Worm (Caenorhabditis elegans) whole organism, young adult: ENCODE results near the gene nspc-20.

ENCODE experiments used
- D2030.7 ChIP-seq: fragments of 200-800 bp; sonication (Bioruptor generic); IDR thresholded peaks from 2 replicates; pipeline ENCODE4 v1.3.6; 2022; ENCODE audit warnings: missing genetic modification reagents, missing genetic modification characterization, missing compliant biosample characterization
- F22D6.2 ChIP-seq: sonication (generic microtip); optimal IDR thresholded peaks from 2 replicates; lab custom pipeline; 2016; ENCODE audit warnings: mild to moderate bottlenecking, missing genetic modification characterization, missing compliant biosample characterization
- F33H1.4 ChIP-seq: fragments of 200-800 bp; sonication (Bioruptor generic); IDR thresholded peaks from 2 replicates; pipeline ENCODE4 v1.3.6; 2022; ENCODE audit warnings: missing genetic modification reagents, missing genetic modification characterization, missing compliant biosample characterization
- F37B4.10 ChIP-seq: fragments of 200-800 bp; sonication (Bioruptor generic); IDR thresholded peaks from 2 replicates; pipeline ENCODE4 v1.3.6; 2022; ENCODE audit warnings: missing genetic modification characterization, missing compliant biosample characterization
- F49E8.2 ChIP-seq: sonication (generic microtip); optimal IDR thresholded peaks from 3 replicates; lab custom pipeline; 2017; ENCODE audit warnings: missing genetic modification characterization, mild to moderate bottlenecking, missing compliant biosample characterization, antibody characterized with exemption, moderate library complexity; ENCODE audit not compliant: insufficient read depth
- F55B11.4 ChIP-seq: sonication (generic microtip); optimal IDR thresholded peaks from 2 replicates; lab custom pipeline; 2016; ENCODE audit warnings: missing compliant biosample characterization, missing genetic modification characterization, borderline replicate concordance; ENCODE audit not compliant: insufficient read depth
- F57A8.1 ChIP-seq: fragments of 200-800 bp; sonication (Bioruptor generic); optimal IDR thresholded peaks from 2 replicates; lab custom pipeline; 2018; ENCODE audit warnings: mild to moderate bottlenecking, missing genetic modification characterization, moderate library complexity, missing compliant biosample characterization
- T26A5.8 ChIP-seq: sonication (generic microtip); optimal IDR thresholded peaks from 2 replicates; lab custom pipeline; 2016; ENCODE audit warnings: missing genetic modification characterization, missing compliant biosample characterization
- Y53F4B.3 ChIP-seq: fragments of 200-800 bp; sonication (Bioruptor generic); IDR thresholded peaks from 2 replicates; pipeline ENCODE4 v1.3.6; 2022; ENCODE audit warnings: missing genetic modification reagents, missing genetic modification characterization, missing compliant biosample characterization
- ZK185.1 ChIP-seq: sonication (generic microtip); optimal IDR thresholded peaks from 2 replicates; lab custom pipeline; 2016; ENCODE audit warnings: mild to moderate bottlenecking, missing genetic modification characterization, missing compliant biosample characterization; ENCODE audit not compliant: poor library complexity, severe bottlenecking
- ama-1 ChIP-seq, 3 experiments: fragments of 150-350 bp in 1 of 3; sonication (generic microtip) in 2 of 3; optimal IDR thresholded peaks; 2 replicates each; lab custom pipeline; 2014 to 2018; ENCODE audit warnings: missing biosample characterization in 2 of 3, missing genetic modification characterization in 2 of 3, missing genetic modification reagents in 2 of 3
- aptf-3 ChIP-seq: fragments of 200-800 bp; sonication (Bioruptor generic); IDR thresholded peaks from 2 replicates; pipeline ENCODE4 v1.3.6; 2022; ENCODE audit warnings: missing genetic modification characterization, missing compliant biosample characterization
- attf-5 ChIP-seq: fragments of 200-800 bp; sonication (Bioruptor generic); optimal IDR thresholded peaks from 2 replicates; lab custom pipeline; 2018; ENCODE audit warnings: mild to moderate bottlenecking, missing genetic modification characterization, missing compliant biosample characterization
- attf-6 ChIP-seq: fragments of 200-800 bp; sonication (Bioruptor generic); IDR thresholded peaks from 2 replicates; pipeline ENCODE4 v1.3.6; 2022; ENCODE audit warnings: missing genetic modification reagents, missing genetic modification characterization, missing compliant biosample characterization
- bed-1 ChIP-seq: fragments of 200-800 bp; sonication (Bioruptor generic); IDR thresholded peaks from 2 replicates; pipeline ENCODE4 v1.3.6; 2022; ENCODE audit warnings: missing genetic modification reagents, missing genetic modification characterization, missing compliant biosample characterization
- bed-2 ChIP-seq: fragments of 200-800 bp; sonication (Bioruptor generic); IDR thresholded peaks from 2 replicates; pipeline ENCODE4 v1.3.6; 2022; ENCODE audit warnings: missing genetic modification reagents, missing genetic modification characterization, missing compliant biosample characterization
- cebp-2 ChIP-seq: fragments of 200-800 bp; sonication (Bioruptor generic); IDR thresholded peaks from 2 replicates; pipeline ENCODE4 v1.3.6; 2022; ENCODE audit warnings: missing genetic modification characterization, missing compliant biosample characterization
- ceh-27 ChIP-seq: fragments of 200-800 bp; sonication (Bioruptor generic); optimal IDR thresholded peaks from 2 replicates; lab custom pipeline; 2018; ENCODE audit warnings: mild to moderate bottlenecking, missing genetic modification characterization, moderate library complexity, missing compliant biosample characterization
- ceh-91 ChIP-seq: fragments of 200-800 bp; sonication (Bioruptor generic); IDR thresholded peaks from 2 replicates; pipeline ENCODE4 v1.3.6; 2022; ENCODE audit warnings: missing genetic modification reagents, missing genetic modification characterization, missing compliant biosample characterization
- dpl-1 ChIP-seq: fragments of 150-350 bp; optimal IDR thresholded peaks from 2 replicates; lab custom pipeline; 2014; ENCODE audit warnings: missing biosample characterization, missing genetic modification reagents, missing genetic modification characterization
- efl-1 ChIP-seq: fragments of 150-350 bp; optimal IDR thresholded peaks from 2 replicates; lab custom pipeline; 2014; ENCODE audit warnings: missing biosample characterization, missing genetic modification reagents, missing genetic modification characterization
- egl-18 ChIP-seq: fragments of 200-800 bp; sonication (Bioruptor generic); IDR thresholded peaks from 2 replicates; pipeline ENCODE4 v1.3.6; 2022; ENCODE audit warnings: missing genetic modification reagents, missing genetic modification characterization, missing compliant biosample characterization
- ekl-4 ChIP-seq: fragments of 200-800 bp; sonication (Bioruptor generic); IDR thresholded peaks from 2 replicates; pipeline ENCODE4 v1.3.6; 2022; ENCODE audit warnings: missing genetic modification reagents, missing genetic modification characterization, missing compliant biosample characterization
- fkh-3 ChIP-seq: sonication (generic microtip); optimal IDR thresholded peaks from 2 replicates; lab custom pipeline; 2016; ENCODE audit warnings: mild to moderate bottlenecking, missing genetic modification characterization, missing compliant biosample characterization
- him-1 ChIP-seq: sonication (generic microtip); optimal IDR thresholded peaks from 2 replicates; lab custom pipeline; 2016; ENCODE audit warnings: missing genotype, missing genetic modification reagents, missing genetic modification characterization, missing compliant biosample characterization
- hlh-12 ChIP-seq: sonication (generic microtip); optimal IDR thresholded peaks from 2 replicates; lab custom pipeline; 2016; ENCODE audit warnings: missing genetic modification characterization, missing compliant biosample characterization
- hlh-26 ChIP-seq: fragments of 200-800 bp; sonication (Bioruptor generic); conservative IDR thresholded peaks from 2 replicates; pipeline ENCODE4 v1.3.6; 2022; ENCODE audit warnings: missing genetic modification reagents, missing genetic modification characterization, missing compliant biosample characterization
- lin-35 ChIP-seq, 3 experiments: fragments of 150-350 bp in 2 of 3; sonication (generic microtip) in 1 of 3; optimal IDR thresholded peaks; 2 replicates each; lab custom pipeline; 2014 to 2018; ENCODE audit warnings: missing biosample characterization in 3 of 3, missing genetic modification characterization in 3 of 3, missing genetic modification reagents in 3 of 3
- lir-1 ChIP-seq: fragments of 200-800 bp; sonication (Bioruptor generic); conservative IDR thresholded peaks from 2 replicates; pipeline ENCODE4 v1.3.6; 2022; ENCODE audit warnings: missing genetic modification reagents, missing genetic modification characterization, missing compliant biosample characterization
- lsy-27 ChIP-seq: sonication (generic microtip); optimal IDR thresholded peaks from 2 replicates; lab custom pipeline; 2017; ENCODE audit warnings: missing genetic modification characterization, mild to moderate bottlenecking, missing compliant biosample characterization, antibody characterized with exemption, missing genotype, borderline replicate concordance; ENCODE audit not compliant: insufficient read depth
- madf-8 ChIP-seq: fragments of 200-800 bp; sonication (Bioruptor generic); conservative IDR thresholded peaks from 2 replicates; pipeline ENCODE4 v1.3.6; 2022; ENCODE audit warnings: missing genetic modification reagents, missing genetic modification characterization, missing compliant biosample characterization
- mcd-1 ChIP-seq: fragments of 200-800 bp; sonication (Bioruptor generic); IDR thresholded peaks from 2 replicates; pipeline ENCODE4 v1.3.6; 2022; ENCODE audit warnings: missing genetic modification reagents, missing genetic modification characterization, missing compliant biosample characterization
- nfya-1 ChIP-seq: sonication (generic microtip); optimal IDR thresholded peaks from 2 replicates; lab custom pipeline; 2017; ENCODE audit warnings: antibody characterized with exemption, missing compliant biosample characterization, missing genetic modification characterization, borderline replicate concordance; ENCODE audit not compliant: insufficient read depth
- nhr-90 ChIP-seq: sonication (generic microtip); optimal IDR thresholded peaks from 2 replicates; lab custom pipeline; 2016; ENCODE audit warnings: missing genotype, mild to moderate bottlenecking, missing genetic modification characterization, missing compliant biosample characterization
- pbrm-1 ChIP-seq: fragments of 200-800 bp; sonication (Bioruptor generic); IDR thresholded peaks from 2 replicates; pipeline ENCODE4 v1.3.6; 2022; ENCODE audit warnings: missing genetic modification reagents, missing genetic modification characterization, missing compliant biosample characterization
- repo-1 ChIP-seq: sonication (generic microtip); optimal IDR thresholded peaks from 2 replicates; lab custom pipeline; 2017; ENCODE audit warnings: mild to moderate bottlenecking, missing genetic modification characterization, missing compliant biosample characterization
- rpc-1 ChIP-seq, 2 experiments: fragments of 150-350 bp in 1 of 2; sonication (generic microtip) in 1 of 2; optimal IDR thresholded peaks; 2 replicates each; lab custom pipeline; 2014 to 2018; ENCODE audit warnings: missing biosample characterization in 1 of 2, missing genetic modification characterization in 1 of 2, missing genetic modification reagents in 1 of 2, missing genotype in 1 of 2
- tlf-1 ChIP-seq: fragments of 200-800 bp; sonication (Bioruptor generic); optimal IDR thresholded peaks from 2 replicates; lab custom pipeline; 2018; ENCODE audit warnings: mild to moderate bottlenecking, missing genetic modification characterization, missing compliant biosample characterization
- unc-130 ChIP-seq: sonication (generic microtip); optimal IDR thresholded peaks from 2 replicates; lab custom pipeline; 2016; ENCODE audit warnings: missing genetic modification reagents, missing genetic modification characterization, missing compliant biosample characterization
- zfh-2 ChIP-seq: fragments of 200-800 bp; sonication (Bioruptor generic); conservative IDR thresholded peaks from 2 replicates; pipeline ENCODE4 v1.3.6; 2022; ENCODE audit warnings: missing genetic modification reagents, missing genetic modification characterization, missing compliant biosample characterization

nspc-20 gene

DNA sequence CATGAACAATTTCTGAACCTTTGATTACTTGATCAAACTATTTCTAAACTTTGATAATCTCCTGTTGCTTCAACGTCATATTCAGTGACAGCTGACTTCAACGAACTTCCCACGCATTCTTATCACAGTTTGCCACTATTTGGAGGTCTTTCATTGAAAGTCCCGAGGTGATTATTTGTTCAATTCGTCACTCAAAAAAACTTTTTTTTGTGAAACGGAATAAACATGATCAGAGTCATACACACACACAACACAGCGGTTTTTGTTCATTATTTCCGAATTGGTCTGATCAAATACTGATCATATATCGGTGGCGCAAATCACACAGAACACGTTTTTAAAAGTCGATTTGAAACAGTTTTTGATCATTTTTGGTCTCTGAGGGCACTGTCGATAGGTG is 26.4 kb upstream of the nspc-20 start:
- TF ChIP-seq repo-1 (tag; lab: Kevin White, UChicago) (no peak), lin-35 (GFP tag; optimal IDR thresholded peaks at IDR 0.05; lab: Kevin White, UChicago) (no peak), ama-1 (optimal IDR thresholded peaks at IDR 0.05; lab: Kevin White, UChicago) (no peak), ama-1 (GFP tag; optimal IDR thresholded peaks at IDR 0.05; lab: Kevin White, UChicago) (no peak), lir-1 (GFP tag; lab: Robert Waterston, UW) (no peak), pbrm-1 (no peak), F22D6.2 (tag; lab: Kevin White, UChicago) (no peak), F55B11.4 (tag; lab: Kevin White, UChicago) (no peak), F49E8.2 (tag; lab: Kevin White, UChicago) (no peak), F57A8.1 (GFP tag; lab: Kevin White, UChicago) (no peak), aptf-3 (GFP tag; lab: Robert Waterston, UW) (no peak), nhr-90 (tag; lab: Kevin White, UChicago) (no peak), Y53F4B.3 (GFP tag; lab: Robert Waterston, UW) (no peak), ekl-4 (no peak), attf-6 (GFP tag; lab: Robert Waterston, UW) (no peak)

DNA sequence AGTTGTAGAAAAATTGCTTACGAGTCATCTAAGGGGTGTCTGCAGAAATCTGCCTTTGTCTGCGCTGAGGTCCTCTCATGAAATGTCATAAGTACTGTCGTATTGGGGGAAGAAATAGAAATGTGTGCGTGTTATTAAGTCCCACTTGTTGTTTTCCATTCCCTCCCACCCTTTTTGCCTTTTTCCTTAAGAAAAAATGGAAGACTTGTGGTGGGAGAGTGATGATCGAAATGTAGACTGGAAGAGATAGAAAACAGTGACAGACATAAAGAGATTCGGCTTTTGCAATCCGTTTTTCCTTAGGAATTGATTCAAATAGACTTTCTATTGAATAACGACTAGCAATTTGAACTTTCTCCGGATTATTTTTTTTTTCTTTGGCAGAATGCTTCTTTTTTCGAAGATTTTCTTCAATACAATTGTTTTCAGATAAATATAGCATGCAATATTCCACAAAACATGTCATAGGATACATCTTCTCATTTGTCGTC is 19.7 kb upstream of the nspc-20 start, which contains the start of gene ram-5:
Gene ram-5, plus strand, starts transcription at position 441 of the 491 bp plus-strand sequence.
- TF ChIP-seq Y53F4B.3 (GFP tag; lab: Robert Waterston, UW) (no peak), ceh-27 (GFP tag; lab: Kevin White, UChicago) (peak; percentile 16)
- TF ChIP-seq, all 124 proteins: peak for 1

DNA sequence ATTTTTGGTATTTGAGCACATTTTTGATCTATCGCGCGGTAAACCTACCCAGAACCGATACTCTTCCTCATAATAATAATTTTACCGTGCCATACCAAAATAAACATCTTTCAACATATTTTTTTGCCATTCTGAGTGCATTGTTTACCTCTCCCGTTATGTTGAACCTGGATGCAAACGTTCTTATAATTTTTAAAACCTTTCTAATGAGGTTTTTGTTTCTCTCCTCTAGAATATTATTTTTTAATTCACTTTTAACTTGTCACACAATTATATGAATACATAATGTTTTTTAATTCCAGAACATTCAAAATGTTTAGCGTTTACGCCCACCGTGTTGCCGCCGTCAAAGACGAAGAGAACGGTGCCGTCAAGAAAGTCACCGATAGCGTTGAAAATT is 15.5 kb upstream of the nspc-20 start, which contains the start of gene enri-2:
Gene enri-2, plus strand, starts transcription at position 301 of the 400 bp plus-strand sequence.
- no peak for TF ChIP-seq hlh-26 (GFP tag; lab: Robert Waterston, UW)
- TF ChIP-seq egl-18 (GFP tag; lab: Robert Waterston, UW): no peak
- no peak for TF ChIP-seq pbrm-1
- no peak for TF ChIP-seq tlf-1 (GFP tag; lab: Kevin White, UChicago)
- no peak for TF ChIP-seq fkh-3 (tag; lab: Kevin White, UChicago)
- no peak for TF ChIP-seq bed-1 (GFP tag; lab: Robert Waterston, UW)
- no peak for TF ChIP-seq cebp-2 (GFP tag; lab: Robert Waterston, UW)
- TF ChIP-seq nfya-1 (tag; lab: Kevin White, UChicago): no peak
- no peak for TF ChIP-seq repo-1 (tag; lab: Kevin White, UChicago)
- TF ChIP-seq unc-130 (GFP tag; lab: Kevin White, UChicago): no peak
- TF ChIP-seq madf-8: no peak
- no peak for TF ChIP-seq F49E8.2 (tag; lab: Kevin White, UChicago)
- TF ChIP-seq efl-1: no peak
- no peak for TF ChIP-seq D2030.7 (GFP tag; lab: Robert Waterston, UW)
- TF ChIP-seq ceh-91 (GFP tag; lab: Robert Waterston, UW): no peak

DNA sequence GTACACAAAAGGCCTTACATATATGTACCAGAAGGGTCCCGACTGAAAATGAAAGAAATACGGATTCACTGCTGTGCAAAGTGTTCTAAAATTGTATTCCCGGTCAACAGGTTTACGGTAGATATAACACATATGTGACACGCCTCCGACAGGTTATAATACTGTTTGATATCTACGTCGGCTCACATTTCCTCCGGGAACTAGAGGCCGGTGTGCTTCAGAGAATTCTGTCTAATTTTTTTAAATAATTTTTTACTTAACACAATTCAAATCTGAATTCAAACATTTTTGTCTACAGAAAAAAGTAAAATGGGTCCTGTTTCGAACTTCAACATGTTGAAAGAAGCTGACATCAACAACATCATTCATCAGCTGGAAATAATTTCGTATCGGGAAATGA is 13.2 kb upstream of the nspc-20 start, which contains the start of gene T24C2.3:
Gene T24C2.3, plus strand, starts transcription at position 301 of the 400 bp plus-strand sequence.
- TF ChIP-seq ZK185.1 (tag; lab: Kevin White, UChicago) (no peak), F33H1.4 (GFP tag; lab: Robert Waterston, UW) (no peak), zfh-2 (GFP tag; lab: Robert Waterston, UW) (no peak), T26A5.8 (tag; lab: Kevin White, UChicago) (no peak), aptf-3 (GFP tag; lab: Robert Waterston, UW) (no peak), mcd-1 (no peak), F22D6.2 (tag; lab: Kevin White, UChicago) (no peak), Y53F4B.3 (GFP tag; lab: Robert Waterston, UW) (no peak), lsy-27 (tag; lab: Kevin White, UChicago) (no peak), attf-5 (GFP tag; lab: Kevin White, UChicago) (no peak), hlh-26 (GFP tag; lab: Robert Waterston, UW) (no peak), dpl-1 (GFP tag; lab: Kevin White, UChicago) (no peak), F37B4.10 (no peak), hlh-12 (no peak), him-1 (tag; lab: Kevin White, UChicago) (no peak), bed-2 (GFP tag; lab: Robert Waterston, UW) (no peak), rpc-1 (optimal IDR thresholded peaks at IDR 0.05; lab: Kevin White, UChicago) (no peak), rpc-1 (tag; optimal IDR thresholded peaks at IDR 0.05; lab: Kevin White, UChicago) (no peak)
- TF ChIP-seq, all 124 proteins: peak for 0
